Fruit fly (Drosophila melanogaster) whole organism, embryonic: ENCODE results near the gene CG16853.

ENCODE experiments used
- Bdp1 ChIP-seq: fragments of 200-800 bp; sonication (Bioruptor generic); optimal IDR thresholded peaks from 3 replicates; lab custom pipeline; 2016; ENCODE audit warnings: missing biosample characterization, missing genetic modification characterization
- C15 ChIP-seq: fragments of 200-800 bp; sonication (Bioruptor generic); IDR thresholded peaks from 3 replicates; pipeline ENCODE4 v1.3.6; 2022; ENCODE audit warnings: missing biosample characterization, missing genetic modification characterization
- CG10366 ChIP-seq: fragments of 200-800 bp; sonication (Bioruptor generic); IDR thresholded peaks from 2 replicates; pipeline ENCODE4 v1.3.6; 2022; ENCODE audit warnings: missing biosample characterization, missing genetic modification characterization
- CG10654 ChIP-seq: fragments of 200-800 bp; sonication (Bioruptor generic); optimal IDR thresholded peaks from 2 replicates; lab custom pipeline; 2016; ENCODE audit warnings: missing biosample characterization, missing genetic modification characterization
- CG10979 ChIP-seq: fragments of 200-800 bp; sonication (Bioruptor generic); optimal IDR thresholded peaks from 2 replicates; lab custom pipeline; 2018; ENCODE audit warnings: missing biosample characterization, mild to moderate bottlenecking, missing genetic modification characterization, moderate library complexity
- CG14014 ChIP-seq: fragments of 200-800 bp; sonication (Bioruptor generic); IDR thresholded peaks from 2 replicates; pipeline ENCODE4 v1.3.6; 2022; ENCODE audit warnings: missing biosample characterization, missing genetic modification characterization
- CG15011 ChIP-seq: fragments of 200-800 bp; sonication (Bioruptor generic); optimal IDR thresholded peaks from 3 replicates; lab custom pipeline; 2018; ENCODE audit warnings: missing biosample characterization, mild to moderate bottlenecking, missing genetic modification characterization
- CG15601 ChIP-seq: fragments of 200-800 bp; sonication (Bioruptor generic); optimal IDR thresholded peaks from 3 replicates; lab custom pipeline; 2019; ENCODE audit warnings: missing biosample characterization, mild to moderate bottlenecking, missing genetic modification characterization, moderate library complexity
- CG1832 ChIP-seq: fragments of 200-800 bp; sonication (Bioruptor generic); optimal IDR thresholded peaks from 2 replicates; lab custom pipeline; 2017; ENCODE audit warnings: missing biosample characterization, mild to moderate bottlenecking, missing genetic modification characterization, inconsistent platforms
- CG18764 ChIP-seq: fragments of 200-800 bp; sonication (Bioruptor generic); optimal IDR thresholded peaks from 3 replicates; lab custom pipeline; 2016; ENCODE audit warnings: missing biosample characterization, missing genetic modification characterization
- CG2116 ChIP-seq: fragments of 200-800 bp; sonication (Bioruptor generic); optimal IDR thresholded peaks from 3 replicates; lab custom pipeline; 2018; ENCODE audit warnings: missing biosample characterization, mild to moderate bottlenecking, missing genetic modification characterization
- CG2678 ChIP-seq: fragments of 200-800 bp; sonication (Bioruptor generic); optimal IDR thresholded peaks from 3 replicates; lab custom pipeline; 2019; ENCODE audit warnings: missing biosample characterization, mild to moderate bottlenecking, missing genetic modification characterization, moderate library complexity
- CG2889 ChIP-seq: fragments of 200-800 bp; sonication (Bioruptor generic); IDR thresholded peaks from 3 replicates; pipeline ENCODE4 v1.3.6; 2022; ENCODE audit warnings: missing biosample characterization, missing genetic modification characterization
- CG31365 ChIP-seq: fragments of 200-800 bp; sonication (Bioruptor generic); optimal IDR thresholded peaks from 2 replicates; lab custom pipeline; 2018; ENCODE audit warnings: missing biosample characterization, mild to moderate bottlenecking, missing genetic modification characterization
- CG34376 ChIP-seq: fragments of 200-800 bp; sonication (Bioruptor generic); optimal IDR thresholded peaks from 2 replicates; lab custom pipeline; 2018; ENCODE audit warnings: missing biosample characterization, mild to moderate bottlenecking, missing genetic modification characterization
- CG3726 ChIP-seq: fragments of 200-800 bp; sonication (Bioruptor generic); IDR thresholded peaks from 3 replicates; pipeline ENCODE4, ENCODE4 v1.3.6; 2022; ENCODE audit warnings: missing biosample characterization, missing genetic modification characterization
- CG5953 ChIP-seq: fragments of 200-800 bp; sonication (Bioruptor generic); IDR thresholded peaks from 2 replicates; pipeline ENCODE4 v1.3.6; 2022; ENCODE audit warnings: missing biosample characterization, missing genetic modification characterization
- CG6272 ChIP-seq: fragments of 200-800 bp; sonication (Bioruptor generic); IDR thresholded peaks from 2 replicates; pipeline ENCODE4 v1.3.6; 2022; ENCODE audit warnings: missing biosample characterization, missing genetic modification characterization
- CG7839 ChIP-seq: fragments of 200-800 bp; sonication (Bioruptor generic); optimal IDR thresholded peaks from 3 replicates; lab custom pipeline; 2018; ENCODE audit warnings: missing biosample characterization, mild to moderate bottlenecking, missing genetic modification characterization, moderate library complexity
- CG8388 ChIP-seq: fragments of 200-800 bp; sonication (Bioruptor generic); optimal IDR thresholded peaks from 2 replicates; lab custom pipeline; 2019; ENCODE audit warnings: missing biosample characterization, mild to moderate bottlenecking, missing genetic modification characterization, moderate library complexity
- CG9727 ChIP-seq: fragments of 200-800 bp; sonication (Bioruptor generic); optimal IDR thresholded peaks from 3 replicates; lab custom pipeline; 2017; ENCODE audit warnings: missing biosample characterization, mild to moderate bottlenecking, missing genetic modification characterization
- CHES-1-like ChIP-seq: fragments of 200-800 bp; sonication (Bioruptor generic); optimal IDR thresholded peaks from 2 replicates; lab custom pipeline; 2016; ENCODE audit warnings: missing biosample characterization, missing genetic modification characterization
- CkIIα-i1 ChIP-seq: fragments of 200-800 bp; sonication (Bioruptor generic); IDR thresholded peaks from 2 replicates; pipeline ENCODE4 v1.3.6; 2022; ENCODE audit warnings: missing biosample characterization, missing genetic modification characterization
- Dip2 ChIP-seq: fragments of 200-800 bp; sonication (Bioruptor generic); IDR thresholded peaks from 2 replicates; pipeline ENCODE4 v1.3.6; 2022; ENCODE audit warnings: missing biosample characterization, missing genetic modification characterization
- Dip3 ChIP-seq: fragments of 200-800 bp; sonication (Bioruptor generic); optimal IDR thresholded peaks from 3 replicates; lab custom pipeline; 2016; ENCODE audit warnings: missing biosample characterization, missing genetic modification characterization
- ERR ChIP-seq: fragments of 200-800 bp; sonication (Bioruptor generic); optimal IDR thresholded peaks from 2 replicates; lab custom pipeline; 2016; ENCODE audit warnings: missing biosample characterization, missing genetic modification characterization
- Gug ChIP-seq: fragments of 200-800 bp; sonication (Bioruptor generic); IDR thresholded peaks from 4 replicates; pipeline ENCODE4 v1.3.6; 2022; ENCODE audit warnings: missing biosample characterization, missing genetic modification characterization
- Kr ChIP-seq: fragments of 200-800 bp; sonication (Bioruptor generic); optimal IDR thresholded peaks from 2 replicates; lab custom pipeline; 2017; ENCODE audit warnings: missing biosample characterization, mild to moderate bottlenecking, missing genetic modification characterization
- MTF-1 ChIP-seq: fragments of 200-800 bp; sonication (Bioruptor generic); optimal IDR thresholded peaks from 2 replicates; lab custom pipeline; 2018; ENCODE audit warnings: missing biosample characterization, mild to moderate bottlenecking, missing genetic modification characterization, borderline replicate concordance
- Optix ChIP-seq: fragments of 200-800 bp; sonication (Bioruptor generic); IDR thresholded peaks from 3 replicates; pipeline ENCODE4 v1.3.6; 2022; ENCODE audit warnings: missing biosample characterization, missing genetic modification characterization
- Ptx1 ChIP-seq: fragments of 200-800 bp; sonication (Bioruptor generic); IDR thresholded peaks from 2 replicates; pipeline ENCODE4 v1.3.6; 2022; ENCODE audit warnings: missing biosample characterization, missing genetic modification characterization
- Sox100B ChIP-seq: fragments of 200-800 bp; sonication (Bioruptor generic); optimal IDR thresholded peaks from 3 replicates; lab custom pipeline; 2018; ENCODE audit warnings: missing biosample characterization, mild to moderate bottlenecking, missing genetic modification characterization
- Tbp ChIP-seq: fragments of >200 bp; optimal IDR thresholded peaks from 2 replicates; lab custom pipeline; 2018; ENCODE audit warnings: missing biosample characterization, missing genetic modification characterization
- Trl ChIP-seq, 3 experiments: fragments of >200 bp in 2 of 3; fragments of 200-800 bp in 1 of 3; sonication (Bioruptor generic) in 1 of 3; optimal IDR thresholded peaks; 2 replicates in 1 of 3; 3 replicates in 2 of 3; lab custom pipeline; 2016 to 2017; ENCODE audit warnings: missing biosample characterization in 1 of 3, missing genetic modification characterization in 1 of 3
- btn ChIP-seq: fragments of 200-800 bp; sonication (Bioruptor generic); optimal IDR thresholded peaks from 2 replicates; lab custom pipeline; 2016; ENCODE audit warnings: missing biosample characterization, missing genetic modification characterization
- cad ChIP-seq: fragments of >200 bp; optimal IDR thresholded peaks from 2 replicates; lab custom pipeline; 2017; ENCODE audit warnings: missing biosample characterization, missing genetic modification characterization
- caup ChIP-seq: fragments of 200-800 bp; sonication (Bioruptor generic); optimal IDR thresholded peaks from 3 replicates; lab custom pipeline; 2017; ENCODE audit warnings: missing biosample characterization, mild to moderate bottlenecking, missing genetic modification characterization, moderate library complexity; ENCODE audit not compliant: severe bottlenecking
- chinmo ChIP-seq: fragments of 200-800 bp; sonication (Bioruptor generic); IDR thresholded peaks from 4 replicates; pipeline ENCODE4 v1.3.6; 2022; ENCODE audit warnings: missing biosample characterization, missing genetic modification characterization; ENCODE audit not compliant: partially characterized antibody
- chm ChIP-seq: fragments of 200-800 bp; sonication (Bioruptor generic); IDR thresholded peaks from 2 replicates; pipeline ENCODE4 v1.3.6; 2022; ENCODE audit warnings: missing biosample characterization, missing genetic modification characterization
- dmrt11E ChIP-seq: fragments of 200-800 bp; sonication (Bioruptor generic); optimal IDR thresholded peaks from 3 replicates; lab custom pipeline; 2018; ENCODE audit warnings: missing biosample characterization, mild to moderate bottlenecking, missing genetic modification characterization, moderate library complexity
- dpn ChIP-seq, 2 experiments: fragments of 200-800 bp; sonication (Bioruptor generic); optimal IDR thresholded peaks; 3 replicates each; lab custom pipeline; 2016; ENCODE audit warnings: missing biosample characterization in 2 of 2, missing genetic modification characterization in 2 of 2
- ewg ChIP-seq: fragments of 200-800 bp; sonication (Bioruptor generic); optimal IDR thresholded peaks from 3 replicates; lab custom pipeline; 2017; ENCODE audit warnings: mild to moderate bottlenecking, missing biosample characterization, missing genetic modification reagents, missing genetic modification characterization
- gce ChIP-seq: fragments of 200-800 bp; sonication (Bioruptor generic); IDR thresholded peaks from 3 replicates; pipeline ENCODE4 v1.3.6; 2022; ENCODE audit warnings: missing biosample characterization, missing genetic modification characterization
- gsb ChIP-seq: fragments of 200-800 bp; sonication (Bioruptor generic); IDR thresholded peaks from 2 replicates; pipeline ENCODE4 v1.3.6; 2022; ENCODE audit warnings: missing biosample characterization, missing genetic modification characterization
- hth ChIP-seq: fragments of >200 bp; optimal IDR thresholded peaks from 2 replicates; lab custom pipeline; 2017; ENCODE audit warnings: inconsistent platforms
- lola ChIP-seq, 3 experiments: fragments of >200 bp in 2 of 3; fragments of 200-800 bp in 1 of 3; sonication (Bioruptor generic) in 1 of 3; optimal IDR thresholded peaks; 2 replicates each; lab custom pipeline; 2017 to 2019; ENCODE audit warnings: missing biosample characterization in 3 of 3, missing genetic modification characterization in 3 of 3, mild to moderate bottlenecking in 1 of 3, moderate library complexity in 1 of 3
- nerfin-1 ChIP-seq: fragments of 200-800 bp; sonication (Bioruptor generic); optimal IDR thresholded peaks from 3 replicates; lab custom pipeline; 2019; ENCODE audit warnings: missing biosample characterization, mild to moderate bottlenecking, missing genetic modification characterization, moderate library complexity
- onecut ChIP-seq: fragments of 200-800 bp; sonication (Bioruptor generic); IDR thresholded peaks from 2 replicates; pipeline ENCODE4 v1.3.6; 2022; ENCODE audit warnings: missing biosample characterization, missing genetic modification characterization
- slp2 ChIP-seq: fragments of 200-800 bp; sonication (Bioruptor generic); optimal IDR thresholded peaks from 2 replicates; lab custom pipeline; 2016; ENCODE audit warnings: missing biosample characterization, missing genetic modification characterization

CG16853 gene

dm6 chr2L:13514945-13515687 is 27.0 kb upstream of the CG16853 start (continued):
- TF ChIP-seq dmrt11E (peak; percentile 1), CG31365 (no peak), onecut (GFP tag; lab: Robert Waterston, UW) (peak; percentile 50), chinmo (GFP tag; lab: Robert Waterston, UW) (no peak), CG2678 (tag; lab: Kevin White, UChicago) (peak; percentile 82), CG10979 (peak; percentile 69), Gug (GFP tag; lab: Robert Waterston, UW) (peak; percentile 69), CG6272 (GFP tag; lab: Robert Waterston, UW) (no peak; the same call in 1 of the 2 replicates), caup (GFP tag; lab: Kevin White, UChicago) (peak; percentile 50), ewg (GFP tag; lab: Kevin White, UChicago) (peak; percentile 19), nerfin-1 (peak; percentile 58), Trl (optimal IDR thresholded peaks at IDR 0.05; lab: Kevin White, UChicago) (no peak), Trl (GFP tag; optimal IDR thresholded peaks at IDR 0.05; lab: Kevin White, UChicago) (peak; percentile 63), Optix (GFP tag; lab: Robert Waterston, UW) (peak; percentile 48; the same call in 1 of the 3 replicates), CG10366 (peak; percentile 80), C15 (GFP tag; lab: Robert Waterston, UW) (peak; percentile 62; the same call in 1 of the 3 replicates), CG34376 (GFP tag; lab: Kevin White, UChicago) (no peak), CG9727 (GFP tag; lab: Kevin White, UChicago) (peak; percentile 88), CG8388 (GFP tag; lab: Kevin White, UChicago) (peak; percentile 63), lola (GFP tag; optimal IDR thresholded peaks at IDR 0.05; lab: Kevin White, UChicago) (no peak), CG15011 (GFP tag; lab: Kevin White, UChicago) (peak; percentile 69), CG14014 (GFP tag; lab: Robert Waterston, UW) (peak; percentile 83), MTF-1 (GFP tag; lab: Kevin White, UChicago) (no peak), Bdp1 (no peak), cad (GFP tag; lab: Kevin White, UChicago) (no peak), Dip2 (GFP tag; lab: Robert Waterston, UW) (no peak), gce (peak; percentile 76), CG3726 (GFP tag; lab: Robert Waterston, UW) (peak; percentile 60; the same call in 2 of the 3 replicates), slp2 (GFP tag; lab: Kevin White, UChicago) (peak; percentile 54), CG7839 (tag; lab: Kevin White, UChicago) (peak; percentile 86), CG2889 (GFP tag; lab: Robert Waterston, UW) (0 out of 3 replicates have a peak, but pooled peaks have one; percentile 3), Sox100B (GFP tag; lab: Kevin White, UChicago) (peak; percentile 47), ERR (GFP tag; lab: Kevin White, UChicago) (peak; percentile 84), Tbp (GFP tag; lab: Kevin White, UChicago) (no peak), CkIIα-i1 (GFP tag; lab: Robert Waterston, UW) (no peak; the same call in 1 of the 2 replicates), Dip3 (GFP tag; lab: Kevin White, UChicago) (peak; percentile 46), CG2116 (peak; percentile 32), Ptx1 (peak; percentile 75), CHES-1-like (peak; percentile 29), gsb (GFP tag; lab: Robert Waterston, UW) (peak; percentile 50), CG10654 (GFP tag; lab: Kevin White, UChicago) (peak; percentile 61), CG5953 (no peak), CG18764 (GFP tag; lab: Kevin White, UChicago) (peak; percentile 72), Kr (GFP tag; lab: Kevin White, UChicago) (no peak), CG1832 (GFP tag; lab: Kevin White, UChicago) (no peak), chm (GFP tag; lab: Robert Waterston, UW) (no peak), hth (lab: Kevin White, UChicago) (no peak), btn (GFP tag; lab: Kevin White, UChicago) (peak; percentile 64), dpn (GFP tag; optimal IDR thresholded peaks at IDR 0.05; lab: Kevin White, UChicago) (peak; percentile 60 to 86), CG15601 (tag; lab: Kevin White, UChicago) (no peak)
